Fruit fly (Drosophila melanogaster) whole organism, embryonic: ENCODE measurements around the gene thoc7.

ENCODE experiments used
- Asciz ChIP-seq: fragments of 200-800 bp; sonication (Bioruptor generic); optimal IDR thresholded peaks from 2 replicates; lab custom pipeline; 2017; ENCODE audit warnings: missing biosample characterization, mild to moderate bottlenecking, missing genetic modification characterization, missing genetic modification reagents
- Atf3 ChIP-seq: fragments of 200-800 bp; sonication (Bioruptor generic); optimal IDR thresholded peaks from 3 replicates; lab custom pipeline; 2016; ENCODE audit warnings: missing biosample characterization, missing genetic modification characterization
- B-H1 ChIP-seq: fragments of 200-800 bp; sonication (Bioruptor generic); IDR thresholded peaks from 3 replicates; pipeline ENCODE4 v1.3.6; 2022; ENCODE audit warnings: missing biosample characterization, missing genetic modification characterization
- CG10147 ChIP-seq: fragments of 200-800 bp; sonication (Bioruptor generic); optimal IDR thresholded peaks from 2 replicates; lab custom pipeline; 2019; ENCODE audit warnings: missing biosample characterization, mild to moderate bottlenecking, missing genetic modification characterization, moderate library complexity
- CG10321 ChIP-seq: fragments of 200-800 bp; sonication (Bioruptor generic); IDR thresholded peaks from 2 replicates; pipeline ENCODE4 v1.3.6; 2022; ENCODE audit warnings: missing biosample characterization, missing genetic modification characterization
- CG11247 ChIP-seq: fragments of 200-800 bp; sonication (Bioruptor generic); IDR thresholded peaks from 2 replicates; pipeline ENCODE4 v1.3.6; 2022; ENCODE audit warnings: missing biosample characterization, missing genetic modification characterization
- CG11398 ChIP-seq: fragments of 200-800 bp; sonication (Bioruptor generic); optimal IDR thresholded peaks from 2 replicates; lab custom pipeline; 2016; ENCODE audit warnings: missing biosample characterization, missing genetic modification characterization
- CG11560 ChIP-seq: fragments of 200-800 bp; sonication (Bioruptor generic); IDR thresholded peaks from 3 replicates; pipeline ENCODE4 v1.3.6; 2022; ENCODE audit warnings: missing biosample characterization, missing genetic modification characterization
- CG12236 ChIP-seq: fragments of 200-800 bp; sonication (Bioruptor generic); optimal IDR thresholded peaks from 2 replicates; lab custom pipeline; 2016; ENCODE audit warnings: missing biosample characterization, missing genetic modification characterization
- CG12744 ChIP-seq: fragments of 200-800 bp; sonication (Bioruptor generic); optimal IDR thresholded peaks from 2 replicates; lab custom pipeline; 2016; ENCODE audit warnings: missing biosample characterization, missing genetic modification characterization
- CG12942 ChIP-seq: fragments of 200-800 bp; sonication (Bioruptor generic); optimal IDR thresholded peaks from 3 replicates; lab custom pipeline; 2016; ENCODE audit warnings: missing biosample characterization, missing genetic modification characterization
- CG15514 ChIP-seq: fragments of 200-800 bp; sonication (Bioruptor generic); optimal IDR thresholded peaks from 3 replicates; lab custom pipeline; 2017; ENCODE audit warnings: missing biosample characterization, missing genetic modification characterization, mild to moderate bottlenecking, moderate library complexity, missing genetic modification reagents
- CG17802 ChIP-seq: fragments of 200-800 bp; sonication (Bioruptor generic); optimal IDR thresholded peaks from 2 replicates; lab custom pipeline; 2018; ENCODE audit warnings: missing biosample characterization, mild to moderate bottlenecking, missing genetic modification characterization, moderate library complexity
- CG18262 ChIP-seq: fragments of 200-800 bp; optimal IDR thresholded peaks from 3 replicates; lab custom pipeline; 2019; ENCODE audit warnings: missing biosample characterization, mild to moderate bottlenecking, missing genetic modification characterization, moderate library complexity
- CG18619 ChIP-seq: fragments of 200-800 bp; sonication (Bioruptor generic); optimal IDR thresholded peaks from 3 replicates; lab custom pipeline; 2017; ENCODE audit warnings: missing biosample characterization, mild to moderate bottlenecking, missing genetic modification characterization
- CG3281 ChIP-seq: fragments of 200-800 bp; sonication (Bioruptor generic); optimal IDR thresholded peaks from 3 replicates; lab custom pipeline; 2017; ENCODE audit warnings: missing biosample characterization, mild to moderate bottlenecking, missing genetic modification characterization
- CG4282 ChIP-seq: fragments of 200-800 bp; sonication (Bioruptor generic); optimal IDR thresholded peaks from 2 replicates; lab custom pipeline; 2016; ENCODE audit warnings: missing biosample characterization, missing genetic modification characterization
- CG5180 ChIP-seq: fragments of 200-800 bp; sonication (Bioruptor generic); optimal IDR thresholded peaks from 3 replicates; lab custom pipeline; 2017; ENCODE audit warnings: missing biosample characterization, missing genetic modification characterization, mild to moderate bottlenecking, moderate library complexity, missing genetic modification reagents
- CG6765 ChIP-seq: fragments of 200-800 bp; sonication (Bioruptor generic); optimal IDR thresholded peaks from 3 replicates; lab custom pipeline; 2017; ENCODE audit warnings: missing biosample characterization, mild to moderate bottlenecking, missing genetic modification characterization
- CG7357 ChIP-seq: fragments of 200-800 bp; sonication (Bioruptor generic); IDR thresholded peaks from 3 replicates; pipeline ENCODE4 v1.3.6; 2022; ENCODE audit warnings: missing biosample characterization, missing genetic modification characterization
- CG8290 ChIP-seq, 3 experiments: fragments of 200-800 bp; sonication (Bioruptor generic); optimal IDR thresholded peaks; 2 replicates each; lab custom pipeline; 2016 to 2019; ENCODE audit warnings: missing biosample characterization in 3 of 3, missing genetic modification characterization in 3 of 3, mild to moderate bottlenecking in 2 of 3, moderate library complexity in 1 of 3
- CG8924 ChIP-seq: fragments of 200-800 bp; optimal IDR thresholded peaks from 3 replicates; lab custom pipeline; 2019; ENCODE audit warnings: missing biosample characterization, mild to moderate bottlenecking, missing genetic modification characterization, moderate library complexity
- Camta ChIP-seq: fragments of 200-800 bp; sonication (Bioruptor generic); optimal IDR thresholded peaks from 2 replicates; lab custom pipeline; 2016; ENCODE audit warnings: missing biosample characterization, missing genetic modification characterization
- D ChIP-seq, 2 experiments: fragments of 200-800 bp in 1 of 2; fragments of >200 bp in 1 of 2; sonication (Bioruptor generic) in 1 of 2; optimal IDR thresholded peaks; 2 replicates in 1 of 2; 3 replicates in 1 of 2; lab custom pipeline; 2017; ENCODE audit warnings: mild to moderate bottlenecking in 1 of 2, missing biosample characterization in 1 of 2, missing genetic modification characterization in 1 of 2, missing genetic modification reagents in 1 of 2
- Ets65A ChIP-seq: fragments of 200-800 bp; sonication (Bioruptor generic); peaks from one replicate; lab custom pipeline; 2016; ENCODE audit warnings: missing biosample characterization, missing genetic modification characterization
- Fer3 ChIP-seq: fragments of 200-800 bp; sonication (Bioruptor generic); optimal IDR thresholded peaks from 2 replicates; lab custom pipeline; 2018; ENCODE audit warnings: missing biosample characterization, mild to moderate bottlenecking, missing genetic modification characterization, moderate library complexity
- Gsc ChIP-seq: fragments of 200-800 bp; sonication (Bioruptor generic); IDR thresholded peaks from 2 replicates; pipeline ENCODE4 v1.3.6; 2022; ENCODE audit warnings: missing biosample characterization, missing genetic modification characterization
- H2.0 ChIP-seq: fragments of 200-800 bp; sonication (Bioruptor generic); IDR thresholded peaks from 2 replicates; pipeline ENCODE4 v1.3.6; 2022; ENCODE audit warnings: missing biosample characterization, missing genetic modification characterization
- Jarid2 ChIP-seq: fragments of 200-800 bp; sonication (Bioruptor generic); optimal IDR thresholded peaks from 3 replicates; lab custom pipeline; 2017; ENCODE audit warnings: mild to moderate bottlenecking, missing biosample characterization, missing genetic modification reagents, missing genetic modification characterization
- Lim3 ChIP-seq: fragments of 200-800 bp; sonication (Bioruptor generic); IDR thresholded peaks from 2 replicates; pipeline ENCODE4 v1.3.6; 2022; ENCODE audit warnings: missing biosample characterization, missing genetic modification characterization
- NFAT ChIP-seq: fragments of 200-800 bp; sonication (Bioruptor generic); IDR thresholded peaks from 2 replicates; pipeline ENCODE4 v1.3.6; 2022; ENCODE audit warnings: missing biosample characterization, missing genetic modification characterization
- Rfx ChIP-seq: fragments of 200-800 bp; sonication (Bioruptor generic); IDR thresholded peaks from 2 replicates; pipeline ENCODE4 v1.3.6; 2022; ENCODE audit warnings: missing biosample characterization, missing genetic modification characterization
- Rx ChIP-seq: fragments of 200-800 bp; sonication (Bioruptor generic); IDR thresholded peaks from 2 replicates; pipeline ENCODE4 v1.3.6; 2022; ENCODE audit warnings: missing biosample characterization, missing genetic modification characterization
- Tbp ChIP-seq: fragments of >200 bp; optimal IDR thresholded peaks from 2 replicates; lab custom pipeline; 2018; ENCODE audit warnings: missing biosample characterization, missing genetic modification characterization
- bowl ChIP-seq: fragments of 200-800 bp; sonication (Bioruptor generic); IDR thresholded peaks from 2 replicates; pipeline ENCODE4 v1.3.6; 2022; ENCODE audit warnings: missing biosample characterization, missing genetic modification characterization
- btn ChIP-seq: fragments of 200-800 bp; sonication (Bioruptor generic); optimal IDR thresholded peaks from 2 replicates; lab custom pipeline; 2016; ENCODE audit warnings: missing biosample characterization, missing genetic modification characterization
- croc ChIP-seq: fragments of 200-800 bp; sonication (Bioruptor generic); conservative IDR thresholded peaks from 3 replicates; pipeline ENCODE4 v1.3.6; 2022; ENCODE audit warnings: missing biosample characterization, missing genetic modification characterization
- en ChIP-seq: fragments of 200-800 bp; sonication (Bioruptor generic); optimal IDR thresholded peaks from 2 replicates; lab custom pipeline; 2016; ENCODE audit warnings: missing biosample characterization, missing genetic modification characterization
- fd96Cb ChIP-seq: fragments of 200-800 bp; sonication (Bioruptor generic); optimal IDR thresholded peaks from 2 replicates; lab custom pipeline; 2018; ENCODE audit warnings: missing biosample characterization, mild to moderate bottlenecking, missing genetic modification characterization, moderate library complexity
- grau ChIP-seq: fragments of 200-800 bp; optimal IDR thresholded peaks from 3 replicates; lab custom pipeline; 2019; ENCODE audit warnings: missing biosample characterization, mild to moderate bottlenecking, missing genetic modification characterization, moderate library complexity
- mld ChIP-seq: fragments of 200-800 bp; sonication (Bioruptor generic); IDR thresholded peaks from 3 replicates; pipeline ENCODE4 v1.3.6; 2022; ENCODE audit warnings: missing biosample characterization, missing genetic modification characterization; ENCODE audit not compliant: partially characterized antibody
- odd ChIP-seq: fragments of 200-800 bp; sonication (Bioruptor generic); optimal IDR thresholded peaks from 2 replicates; lab custom pipeline; 2017; ENCODE audit warnings: missing biosample characterization, mild to moderate bottlenecking, missing genetic modification characterization
- pb ChIP-seq: fragments of 200-800 bp; sonication (Bioruptor generic); optimal IDR thresholded peaks from 3 replicates; lab custom pipeline; 2016; ENCODE audit warnings: missing biosample characterization, missing genetic modification characterization
- pros ChIP-seq: fragments of 200-800 bp; sonication (Bioruptor generic); optimal IDR thresholded peaks from 3 replicates; lab custom pipeline; 2019; ENCODE audit warnings: missing biosample characterization, mild to moderate bottlenecking, missing genetic modification characterization, moderate library complexity
- run ChIP-seq: fragments of 200-800 bp; sonication (Bioruptor generic); optimal IDR thresholded peaks from 3 replicates; lab custom pipeline; 2018; ENCODE audit warnings: missing biosample characterization, mild to moderate bottlenecking, missing genetic modification characterization
- sens-2 ChIP-seq: fragments of 200-800 bp; sonication (Bioruptor generic); IDR thresholded peaks from 2 replicates; pipeline ENCODE4 v1.3.6; 2022; ENCODE audit warnings: missing biosample characterization, missing genetic modification characterization
- tin ChIP-seq: fragments of 200-800 bp; sonication (Bioruptor generic); optimal IDR thresholded peaks from 3 replicates; lab custom pipeline; 2016; ENCODE audit warnings: missing biosample characterization, missing genetic modification characterization
- unc-4 ChIP-seq: fragments of 200-800 bp; sonication (Bioruptor generic); IDR thresholded peaks from 2 replicates; pipeline ENCODE4 v1.3.6; 2022; ENCODE audit warnings: missing biosample characterization, missing genetic modification characterization; ENCODE audit not compliant: partially characterized antibody
- vnd ChIP-seq: fragments of 200-800 bp; sonication (Bioruptor generic); IDR thresholded peaks from 3 replicates; pipeline ENCODE4 v1.3.6; 2022; ENCODE audit warnings: missing biosample characterization, missing genetic modification characterization; ENCODE audit not compliant: partially characterized antibody
- yki ChIP-seq: fragments of >200 bp; optimal IDR thresholded peaks from 3 replicates; lab custom pipeline; 2018

thoc7 gene

dm6 chr3L:205723-206284, 6.7 kb downstream of the thoc7 start, which contains the start of the genes Gk1 and CG13876 (continued):
- peak; percentile 97 for TF ChIP-seq Fer3 (tag; lab: Kevin White, UChicago)
- no peak for TF ChIP-seq CG11398 (GFP tag; lab: Kevin White, UChicago)
- peak; percentile 96 for TF ChIP-seq CG3281
- no peak for TF ChIP-seq Atf3
- TF ChIP-seq CG10147: peak; percentile 97
- peak; percentile 91 for TF ChIP-seq CG11247 (GFP tag; lab: Robert Waterston, UW)
- peak; percentile 93 for TF ChIP-seq H2.0 (GFP tag; lab: Robert Waterston, UW)
- TF ChIP-seq CG18619: peak; percentile 94
- peak; percentile 65 for TF ChIP-seq CG10321 (GFP tag; lab: Robert Waterston, UW)
- TF ChIP-seq CG7357: peak; percentile 76
- TF ChIP-seq CG8290 (GFP tag; optimal IDR thresholded peaks at IDR 0.05; lab: Kevin White, UChicago): peak; percentile 74
- peak in 1 of 2 experiments; percentile 75 for TF ChIP-seq CG8290 (tag; optimal IDR thresholded peaks at IDR 0.05; lab: Kevin White, UChicago)
- TF ChIP-seq pros (GFP tag; lab: Kevin White, UChicago): peak; percentile 67
- TF ChIP-seq bowl (GFP tag; lab: Robert Waterston, UW): peak; percentile 85
- no peak for TF ChIP-seq Tbp (GFP tag; lab: Kevin White, UChicago)
- no peak for TF ChIP-seq mld (GFP tag; lab: Robert Waterston, UW)
- peak; percentile 62 for TF ChIP-seq CG12744
- TF ChIP-seq CG6765: peak; percentile 94
- TF ChIP-seq en (GFP tag; lab: Kevin White, UChicago): no peak
- TF ChIP-seq unc-4: no peak; the same call in 1 of the 2 replicates
- TF ChIP-seq CG12236 (GFP tag; lab: Kevin White, UChicago): no peak
- TF ChIP-seq sens-2 (GFP tag; lab: Robert Waterston, UW): peak; percentile 84
- TF ChIP-seq Rx (GFP tag; lab: Robert Waterston, UW): peak; percentile 86
- TF ChIP-seq odd (GFP tag; lab: Kevin White, UChicago): peak; percentile 93
- no peak for TF ChIP-seq btn (GFP tag; lab: Kevin White, UChicago)
- peak; percentile 91 for TF ChIP-seq CG15514 (GFP tag; lab: Kevin White, UChicago)
- TF ChIP-seq pb: no peak
- peak; percentile 95 for TF ChIP-seq Rfx (GFP tag; lab: Robert Waterston, UW)
- no peak for TF ChIP-seq CG4282 (GFP tag; lab: Kevin White, UChicago)
- TF ChIP-seq fd96Cb (tag; lab: Kevin White, UChicago): peak; percentile 92
- TF ChIP-seq Ets65A (GFP tag; lab: Kevin White, UChicago): peak; percentile 92
- peak; percentile 53 for TF ChIP-seq CG17802
- peak; percentile 60; the same call in 1 of the 3 replicates for TF ChIP-seq CG11560 (tag; lab: Robert Waterston, UW)
- TF ChIP-seq NFAT: peak; percentile 79
- TF ChIP-seq run (tag; lab: Kevin White, UChicago): peak; percentile 92
- no peak for TF ChIP-seq Jarid2
- TF ChIP-seq croc (GFP tag; lab: Robert Waterston, UW): peak; percentile 80
- TF ChIP-seq CG18262: peak; percentile 97
- peak; percentile 29; the same call in 1 of the 2 replicates for TF ChIP-seq Lim3 (GFP tag; lab: Robert Waterston, UW)
- peak; percentile 93 for TF ChIP-seq Asciz (GFP tag; lab: Kevin White, UChicago)
- TF ChIP-seq yki (lab: Kevin White, UChicago): no peak
- TF ChIP-seq CG12942 (GFP tag; lab: Kevin White, UChicago): peak; percentile 91
- no peak for TF ChIP-seq vnd (GFP tag; lab: Robert Waterston, UW)
- TF ChIP-seq Gsc: no peak
- peak; percentile 44 for TF ChIP-seq Camta (GFP tag; lab: Kevin White, UChicago)
- TF ChIP-seq tin (GFP tag; lab: Kevin White, UChicago): peak; percentile 86
- no peak for TF ChIP-seq D (optimal IDR thresholded peaks at IDR 0.05; lab: Kevin White, UChicago)
- TF ChIP-seq D (GFP tag; optimal IDR thresholded peaks at IDR 0.05; lab: Kevin White, UChicago): peak; percentile 84
- TF ChIP-seq CG8924 (tag; lab: Kevin White, UChicago): peak; percentile 98
- peak; percentile 87 for TF ChIP-seq B-H1
- TF ChIP-seq CG5180 (GFP tag; lab: Kevin White, UChicago): peak; percentile 86
- TF ChIP-seq grau (tag; lab: Kevin White, UChicago): peak; percentile 96
